Fruit fly (Drosophila melanogaster): ENCODE results near the gene eyg.

DNA sequence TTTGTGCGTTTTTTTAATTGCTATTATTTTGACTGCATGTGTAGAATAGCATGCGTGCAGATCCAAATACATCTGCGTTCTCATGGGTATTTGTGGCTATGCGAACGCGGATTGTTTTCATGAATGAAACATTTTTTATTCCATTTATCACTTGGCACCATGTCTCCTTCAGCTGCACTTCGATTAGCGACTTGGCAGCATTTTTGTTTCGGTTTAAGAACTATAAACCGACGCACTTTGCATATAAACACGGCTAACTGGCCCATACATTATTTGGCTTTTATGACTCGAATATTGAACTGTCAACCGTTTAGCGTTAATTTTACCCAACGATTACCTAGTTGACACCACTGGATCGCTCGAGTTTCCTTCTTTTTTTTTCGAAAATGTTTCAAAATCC lies 16.6 kb upstream of the eyg start:
- TF ChIP-seq psq (optimal IDR thresholded peaks at IDR 0.05) (no peak), pan (optimal IDR thresholded peaks at IDR 0.05) (no peak), Dll (optimal IDR thresholded peaks at IDR 0.05) (no peak), usp (GFP tag; optimal IDR thresholded peaks at IDR 0.05) (no peak), EcR (GFP tag; optimal IDR thresholded peaks at IDR 0.05) (no peak)
